Worm (Caenorhabditis elegans) whole organism, mixed stage, embryonic: ENCODE measurements around the gene ifbp-1.

Experiments used
- M03D4.4 ChIP-seq: sonication (generic microtip); optimal IDR thresholded peaks from 2 replicates; lab custom pipeline; 2017; ENCODE audit warnings: mild to moderate bottlenecking, missing genetic modification characterization, missing compliant biosample characterization
- bed-3 ChIP-seq: fragments of 200-800 bp; sonication (Bioruptor generic); optimal IDR thresholded peaks from 3 replicates; lab custom pipeline; 2018; ENCODE audit warnings: mild to moderate bottlenecking, missing genetic modification characterization, moderate library complexity, missing compliant biosample characterization
- ceh-39 ChIP-seq: fragments of 150-350 bp; optimal IDR thresholded peaks from 2 replicates; lab custom pipeline; 2014; ENCODE audit warnings: missing biosample characterization, missing genetic modification characterization
- ceh-43 ChIP-seq: fragments of 200-800 bp; sonication (Bioruptor generic); optimal IDR thresholded peaks from 2 replicates; lab custom pipeline; 2018; ENCODE audit warnings: mild to moderate bottlenecking, missing genetic modification characterization, moderate library complexity, missing compliant biosample characterization
- ceh-83 ChIP-seq: fragments of 200-800 bp; sonication (Bioruptor generic); optimal IDR thresholded peaks from 2 replicates; lab custom pipeline; 2018; ENCODE audit warnings: mild to moderate bottlenecking, missing genetic modification characterization, missing compliant biosample characterization
- ces-1 ChIP-seq: fragments of 150-350 bp; optimal IDR thresholded peaks from 2 replicates; lab custom pipeline; 2014; ENCODE audit warnings: missing biosample characterization, missing genetic modification reagents, missing genetic modification characterization
- cnd-1 ChIP-seq: fragments of 200-800 bp; sonication (Bioruptor generic); optimal IDR thresholded peaks from 2 replicates; lab custom pipeline; 2018; ENCODE audit warnings: mild to moderate bottlenecking, missing genetic modification characterization, missing compliant biosample characterization
- drap-1 ChIP-seq: fragments of 200-800 bp; sonication (Bioruptor generic); optimal IDR thresholded peaks from 3 replicates; lab custom pipeline; 2018; ENCODE audit warnings: mild to moderate bottlenecking, missing genetic modification characterization, missing compliant biosample characterization
- flh-1 ChIP-seq: fragments of 200-800 bp; sonication (Bioruptor generic); optimal IDR thresholded peaks from 2 replicates; lab custom pipeline; 2018; ENCODE audit warnings: mild to moderate bottlenecking, missing genetic modification characterization, moderate library complexity, missing compliant biosample characterization
- ham-2 ChIP-seq: fragments of 200-800 bp; sonication (Bioruptor generic); optimal IDR thresholded peaks from 2 replicates; lab custom pipeline; 2018; ENCODE audit warnings: mild to moderate bottlenecking, missing genetic modification characterization, missing compliant biosample characterization
- hlh-1 ChIP-seq: fragments of 150-350 bp; optimal IDR thresholded peaks from 2 replicates; lab custom pipeline; 2014; ENCODE audit warnings: missing biosample characterization, missing genetic modification reagents, missing genetic modification characterization
- lin-13 ChIP-seq: fragments of 150-350 bp; optimal IDR thresholded peaks from 2 replicates; lab custom pipeline; 2014; ENCODE audit warnings: missing biosample characterization, missing genetic modification characterization
- lsy-2 ChIP-seq: fragments of 150-350 bp; optimal IDR thresholded peaks from 2 replicates; lab custom pipeline; 2014; ENCODE audit warnings: missing biosample characterization, missing genetic modification characterization
- mab-5 ChIP-seq: fragments of 150-350 bp; optimal IDR thresholded peaks from 2 replicates; lab custom pipeline; 2014; ENCODE audit warnings: missing biosample characterization, missing genetic modification characterization
- mep-1 ChIP-seq: fragments of 150-350 bp; optimal IDR thresholded peaks from 2 replicates; lab custom pipeline; 2017; ENCODE audit warnings: missing biosample characterization, missing genetic modification reagents, missing genetic modification characterization, inconsistent platforms
- mls-2 ChIP-seq: sonication (generic microtip); optimal IDR thresholded peaks from 2 replicates; lab custom pipeline; 2016; ENCODE audit warnings: mild to moderate bottlenecking, missing genetic modification characterization, moderate library complexity, missing compliant biosample characterization
- nhr-12 ChIP-seq: fragments of 150-350 bp; optimal IDR thresholded peaks from 2 replicates; lab custom pipeline; 2014; ENCODE audit warnings: missing biosample characterization, missing genetic modification characterization
- nhr-2 ChIP-seq: fragments of 150-350 bp; optimal IDR thresholded peaks from 2 replicates; lab custom pipeline; 2014; ENCODE audit warnings: missing biosample characterization, missing genetic modification characterization
- nhr-28 ChIP-seq: fragments of 150-350 bp; optimal IDR thresholded peaks from 2 replicates; lab custom pipeline; 2014; ENCODE audit warnings: missing biosample characterization, missing genetic modification characterization
- nhr-76 ChIP-seq: sonication (generic microtip); optimal IDR thresholded peaks from 2 replicates; lab custom pipeline; 2017; ENCODE audit warnings: missing biosample characterization, missing genetic modification characterization
- pha-4 ChIP-seq: fragments of 150-350 bp; optimal IDR thresholded peaks from 2 replicates; lab custom pipeline; 2018; ENCODE audit warnings: missing biosample characterization, missing genetic modification reagents, missing genetic modification characterization
- sem-2 ChIP-seq: fragments of 200-800 bp; sonication (Bioruptor generic); optimal IDR thresholded peaks from 2 replicates; lab custom pipeline; 2018; ENCODE audit warnings: mild to moderate bottlenecking, missing genetic modification characterization, missing compliant biosample characterization
- snpc-4 ChIP-seq: fragments of 150-350 bp; optimal IDR thresholded peaks from 2 replicates; lab custom pipeline; 2014; ENCODE audit warnings: missing biosample characterization, missing genetic modification characterization
- sptf-1 ChIP-seq: sonication (generic microtip); optimal IDR thresholded peaks from 2 replicates; lab custom pipeline; 2017; ENCODE audit warnings: mild to moderate bottlenecking, missing genetic modification characterization, moderate library complexity, missing compliant biosample characterization
- tbx-8 ChIP-seq: fragments of 200-800 bp; sonication (Bioruptor generic); optimal IDR thresholded peaks from 2 replicates; lab custom pipeline; 2018; ENCODE audit warnings: mild to moderate bottlenecking, missing genetic modification characterization, moderate library complexity, missing compliant biosample characterization
- unc-120 ChIP-seq: sonication (generic microtip); optimal IDR thresholded peaks from 2 replicates; lab custom pipeline; 2017; ENCODE audit warnings: missing genetic modification characterization, missing compliant biosample characterization; ENCODE audit not compliant: poor library complexity, severe bottlenecking
- unc-39 ChIP-seq: fragments of 150-350 bp; optimal IDR thresholded peaks from 2 replicates; lab custom pipeline; 2014; ENCODE audit warnings: missing biosample characterization, missing genetic modification characterization
- unc-62 ChIP-seq: fragments of 150-350 bp; optimal IDR thresholded peaks from 2 replicates; lab custom pipeline; 2014; ENCODE audit warnings: missing biosample characterization, missing genetic modification reagents, missing genetic modification characterization
- zip-8 ChIP-seq: fragments of 150-350 bp; optimal IDR thresholded peaks from 2 replicates; lab custom pipeline; 2014; ENCODE audit warnings: missing biosample characterization, missing genetic modification characterization
- ztf-11 ChIP-seq: fragments of 150-350 bp; optimal IDR thresholded peaks from 2 replicates; lab custom pipeline; 2014; ENCODE audit warnings: missing biosample characterization, missing genetic modification characterization

The ifbp-1 gene

DNA sequence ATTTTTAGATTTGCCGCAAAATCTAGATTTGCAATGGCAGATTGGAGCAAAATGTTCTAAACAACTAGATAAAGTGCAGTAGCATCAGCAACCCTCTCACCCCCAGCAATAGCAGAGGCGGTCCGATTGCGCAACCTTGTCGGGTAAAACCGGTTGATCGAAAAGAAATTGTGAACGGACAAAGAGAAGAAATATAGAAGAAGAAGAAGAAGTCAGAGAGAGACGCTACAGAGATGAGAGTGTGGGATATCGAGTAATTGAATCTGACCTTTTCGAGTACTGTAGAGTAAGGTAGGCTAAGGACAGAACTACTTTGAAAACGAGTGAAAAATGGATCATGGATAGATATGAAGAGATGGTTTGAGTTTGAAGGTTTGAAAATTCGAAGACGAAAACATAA is 4.2 kb downstream of the ifbp-1 start:
- TF ChIP-seq tbx-8: no peak
- TF ChIP-seq zip-8: peak; percentile 62
- TF ChIP-seq snpc-4 (tag; lab: Kevin White, UChicago): no peak
- TF ChIP-seq pha-4: no peak
- no peak for TF ChIP-seq unc-62
- no peak for TF ChIP-seq bed-3 (GFP tag; lab: Kevin White, UChicago)
- TF ChIP-seq M03D4.4: no peak
- no peak for TF ChIP-seq sptf-1 (tag; lab: Kevin White, UChicago)
- TF ChIP-seq, all 35 proteins: peak for 1

- TF ChIP-seq mab-5 (tag; lab: Kevin White, UChicago) (no peak), unc-120 (tag; lab: Kevin White, UChicago) (peak; percentile 43)
- TF ChIP-seq, all 35 proteins: peak for 1
These were observed 5.5 kb downstream of the ifbp-1 start for ce11 chrV:13374532-13374931.

DNA sequence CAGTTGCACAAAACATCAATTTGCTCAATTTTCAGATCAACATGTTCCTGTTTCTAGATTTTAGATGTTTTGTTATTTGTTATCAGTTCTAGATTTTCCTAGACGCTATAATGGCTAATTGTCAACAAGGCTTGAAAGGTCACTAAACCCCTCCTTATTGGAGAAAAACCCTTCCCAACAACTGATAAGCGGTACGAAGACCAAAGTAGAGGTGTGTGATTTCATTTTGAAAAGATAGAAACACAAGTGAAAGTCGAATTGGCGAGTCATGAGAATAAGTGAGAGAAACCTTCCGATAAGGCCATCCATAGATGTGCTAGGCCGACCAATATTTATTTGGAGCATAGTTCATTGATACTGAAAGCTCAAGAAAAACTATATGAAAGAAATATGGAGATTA is 6.4 kb downstream of the ifbp-1 start:
- TF ChIP-seq unc-62 (no peak), tbx-8 (no peak), lin-13 (no peak), ces-1 (GFP tag; lab: Kevin White, UChicago) (no peak), sem-2 (GFP tag; lab: Kevin White, UChicago) (no peak), nhr-2 (tag; lab: Kevin White, UChicago) (no peak), ceh-39 (tag; lab: Kevin White, UChicago) (no peak), nhr-76 (tag; lab: Kevin White, UChicago) (no peak), bed-3 (GFP tag; lab: Kevin White, UChicago) (no peak), sptf-1 (tag; lab: Kevin White, UChicago) (no peak), zip-8 (no peak), nhr-12 (no peak), hlh-1 (tag; lab: Kevin White, UChicago) (no peak), flh-1 (GFP tag; lab: Kevin White, UChicago) (no peak), unc-39 (no peak), lsy-2 (tag; lab: Kevin White, UChicago) (no peak), mep-1 (tag; lab: Kevin White, UChicago) (no peak), snpc-4 (tag; lab: Kevin White, UChicago) (no peak)

DNA sequence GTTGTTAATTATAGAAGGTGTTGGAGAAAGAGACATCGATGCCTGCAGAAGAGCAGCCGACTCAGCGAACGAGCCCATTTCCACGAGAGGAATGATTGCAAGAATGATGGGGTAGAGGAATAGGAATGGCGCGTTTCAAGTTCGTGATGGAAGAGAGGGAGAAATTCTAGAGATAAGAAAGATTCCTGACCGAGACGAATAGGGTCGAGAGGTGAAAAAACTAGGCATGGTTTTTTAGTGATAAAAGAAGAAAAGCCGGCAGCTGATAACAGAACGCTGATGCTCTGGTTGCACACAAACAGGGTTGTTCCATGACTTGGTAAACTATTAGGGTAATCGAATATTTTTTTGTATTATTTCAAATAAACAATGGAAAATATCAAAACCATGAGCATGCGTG is 7.2 kb downstream of the ifbp-1 start:
- no peak for TF ChIP-seq M03D4.4
- TF ChIP-seq nhr-76 (tag; lab: Kevin White, UChicago): no peak
- no peak for TF ChIP-seq sptf-1 (tag; lab: Kevin White, UChicago)
- no peak for TF ChIP-seq mab-5 (tag; lab: Kevin White, UChicago)

DNA sequence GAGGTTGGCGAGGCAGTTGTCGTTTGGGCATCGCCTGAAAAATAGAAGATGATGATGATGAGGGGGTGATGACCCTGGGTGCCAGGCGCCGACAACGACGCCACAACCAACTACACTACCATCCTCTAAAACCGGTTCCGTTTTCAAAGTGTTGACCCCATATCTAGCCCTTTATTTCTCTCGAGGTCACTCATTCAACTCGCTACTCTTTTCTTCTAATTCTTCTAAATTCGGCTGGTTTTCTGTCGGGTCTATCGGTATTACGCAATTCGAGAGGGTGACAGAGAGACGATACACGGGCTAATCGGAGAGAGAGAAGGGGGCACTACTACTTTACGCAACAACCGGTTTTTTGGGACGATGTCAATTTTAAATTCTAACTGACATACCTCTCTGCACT is 8.7 kb downstream of the ifbp-1 start:
- TF ChIP-seq nhr-76 (tag; lab: Kevin White, UChicago) (no peak), unc-62 (peak; percentile 7), zip-8 (peak; percentile 86), ces-1 (GFP tag; lab: Kevin White, UChicago) (no peak), nhr-28 (tag; lab: Kevin White, UChicago) (no peak), bed-3 (GFP tag; lab: Kevin White, UChicago) (no peak), ceh-43 (no peak), nhr-2 (tag; lab: Kevin White, UChicago) (peak; percentile 20)

- TF ChIP-seq tbx-8: no peak
- TF ChIP-seq mab-5 (tag; lab: Kevin White, UChicago): no peak
- TF ChIP-seq mep-1 (tag; lab: Kevin White, UChicago): no peak
- TF ChIP-seq sem-2 (GFP tag; lab: Kevin White, UChicago): no peak
- no peak for TF ChIP-seq zip-8
- TF ChIP-seq hlh-1 (tag; lab: Kevin White, UChicago): no peak
- no peak for TF ChIP-seq M03D4.4
- no peak for TF ChIP-seq ceh-39 (tag; lab: Kevin White, UChicago)
- TF ChIP-seq nhr-2 (tag; lab: Kevin White, UChicago): no peak
- TF ChIP-seq nhr-12: no peak
- TF ChIP-seq mls-2 (tag; lab: Kevin White, UChicago): no peak
- TF ChIP-seq pha-4: no peak
- TF ChIP-seq bed-3 (GFP tag; lab: Kevin White, UChicago): no peak
These were observed 9.8 kb downstream of the ifbp-1 start for ce11 chrV:13370265-13370664.

- TF ChIP-seq cnd-1 (tag; lab: Kevin White, UChicago) (no peak), ham-2 (GFP tag; lab: Kevin White, UChicago) (no peak), nhr-2 (tag; lab: Kevin White, UChicago) (no peak), pha-4 (no peak), nhr-12 (no peak), drap-1 (no peak), M03D4.4 (no peak), ztf-11 (tag; lab: Kevin White, UChicago) (no peak), sptf-1 (tag; lab: Kevin White, UChicago) (no peak), unc-62 (no peak), zip-8 (no peak), unc-120 (tag; lab: Kevin White, UChicago) (no peak), lsy-2 (tag; lab: Kevin White, UChicago) (no peak), ceh-43 (no peak), snpc-4 (tag; lab: Kevin White, UChicago) (no peak), mls-2 (tag; lab: Kevin White, UChicago) (no peak), ceh-83 (GFP tag; lab: Kevin White, UChicago) (no peak), nhr-76 (tag; lab: Kevin White, UChicago) (no peak)
These were observed 10.4 kb downstream of the ifbp-1 start for ce11 chrV:13369663-13370062.
